Fruit fly (Drosophila melanogaster): Measurements from ENCODE around the gene Hsp60D.

Hsp60D gene

DNA sequence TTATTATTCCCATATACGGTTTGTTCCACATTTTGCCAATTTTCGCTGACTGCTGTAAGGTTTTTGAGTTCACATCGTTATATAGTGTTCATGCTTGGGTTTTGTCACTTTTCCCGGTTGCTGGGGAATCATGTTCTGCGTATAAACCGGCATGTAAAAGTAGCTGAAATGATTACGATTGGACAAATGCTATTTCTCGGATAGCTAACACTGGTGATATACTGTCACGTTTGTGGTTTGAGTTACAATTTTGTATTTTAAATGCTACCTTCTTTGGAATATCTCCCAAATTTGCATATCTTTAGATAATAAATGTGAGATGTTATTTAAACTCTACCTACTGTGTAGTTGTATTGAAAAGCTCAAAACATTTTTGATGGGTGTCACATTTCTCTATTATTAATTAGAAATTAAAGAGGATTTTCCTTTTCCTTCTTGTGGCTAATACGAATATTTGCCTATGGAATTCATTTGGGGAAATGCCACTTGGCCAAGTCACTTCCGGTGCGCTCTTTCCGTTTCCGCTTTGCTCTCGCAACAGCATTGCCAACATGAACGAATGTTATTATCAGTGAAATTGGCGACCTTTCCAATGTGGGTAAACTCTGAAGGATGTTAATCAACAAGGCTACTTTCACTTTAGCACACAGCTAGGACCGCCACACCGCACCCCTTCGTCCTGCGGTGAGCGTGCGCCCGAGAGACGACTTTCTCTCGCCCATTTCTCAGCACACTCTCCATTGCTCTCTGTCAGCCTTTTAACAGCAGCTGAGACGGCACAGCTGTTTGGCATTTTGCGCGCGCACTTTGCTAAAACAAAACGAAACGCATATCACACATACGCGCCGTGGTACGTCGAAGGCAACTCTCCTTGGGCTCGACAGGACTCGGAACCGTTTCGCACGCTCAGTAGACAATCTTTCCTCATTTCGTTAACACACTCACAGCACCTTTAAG is 34.5 kb downstream of the Hsp60D start, which contains the start of the genes CG16956, CG42784 and CG43850 (continued):
- TF ChIP-seq CG10147 (GFP tag; optimal IDR thresholded peaks at IDR 0.05) (peak; percentile 56), CG32772 (GFP tag; IDR thresholded peaks at IDR 0.05) (no peak), CG34224 (GFP tag; IDR thresholded peaks at IDR 0.05; ENCODE audit: partially characterized antibody) (0 out of 3 replicates have a peak, but pooled peaks have one; percentile 29), hbn (GFP tag; IDR thresholded peaks at IDR 0.05; ENCODE audit: partially characterized antibody) (no peak), seq (GFP tag; IDR thresholded peaks at IDR 0.05) (peak; percentile 53; the same call in 1 of the 2 replicates), CG18476 (GFP tag; optimal IDR thresholded peaks at IDR 0.05) (no peak), fd96Cb (tag; optimal IDR thresholded peaks at IDR 0.05) (no peak), klu (GFP tag; IDR thresholded peaks at IDR 0.05) (no peak), prd (optimal IDR thresholded peaks at IDR 0.05) (no peak), prd (GFP tag; IDR thresholded peaks at IDR 0.05) (no peak), sob (GFP tag; IDR thresholded peaks at IDR 0.05) (0 out of 2 replicates have a peak, but pooled peaks have one; percentile 45), NFAT (GFP tag; IDR thresholded peaks at IDR 0.05) (peak; percentile 33; the same call in 1 of the 2 replicates), CG1024 (GFP tag; IDR thresholded peaks at IDR 0.05) (no peak), Rx (GFP tag; IDR thresholded peaks at IDR 0.05) (no peak), ato (GFP tag; IDR thresholded peaks at IDR 0.05; ENCODE audit: partially characterized antibody) (no peak), trem (tag; optimal IDR thresholded peaks at IDR 0.05) (no peak), CG4617 (GFP tag; optimal IDR thresholded peaks at IDR 0.05; ENCODE audit: borderline replicate concordance) (no peak), CG6791 (GFP tag; IDR thresholded peaks at IDR 0.05; ENCODE audit: partially characterized antibody) (no peak), wek (GFP tag; optimal IDR thresholded peaks at IDR 0.05) (peak; percentile 80), CG10209 (GFP tag; optimal IDR thresholded peaks at IDR 0.05) (peak; percentile 45), Atf-2 (GFP tag; optimal IDR thresholded peaks at IDR 0.05) (no peak), zfh1 (GFP tag; IDR thresholded peaks at IDR 0.05) (no peak), YL-1 (GFP tag; optimal IDR thresholded peaks at IDR 0.05) (peak; percentile 55), CG3847 (GFP tag; IDR thresholded peaks at IDR 0.05) (no peak; the same call in none of the 2 replicates), emc (GFP tag; optimal IDR thresholded peaks at IDR 0.05) (no peak), zen (tag; optimal IDR thresholded peaks at IDR 0.05) (no peak), HLHmδ (GFP tag; optimal IDR thresholded peaks at IDR 0.05) (no peak), tll (GFP tag; optimal IDR thresholded peaks at IDR 0.05) (no peak), knrl (GFP tag; IDR thresholded peaks at IDR 0.05; ENCODE audit: partially characterized antibody) (no peak), Dll (GFP tag; IDR thresholded peaks at IDR 0.05; ENCODE audit: partially characterized antibody) (no peak), CG14014 (GFP tag; IDR thresholded peaks at IDR 0.05) (no peak), CG18619 (GFP tag; optimal IDR thresholded peaks at IDR 0.05) (peak; percentile 69), pan (optimal IDR thresholded peaks at IDR 0.05) (no peak), pan (GFP tag; optimal IDR thresholded peaks at IDR 0.05 in 1 of 2, IDR thresholded peaks at IDR 0.05 in 1 of 2) (no peak), ro (GFP tag; IDR thresholded peaks at IDR 0.05) (no peak), dmrt11E (tag; optimal IDR thresholded peaks at IDR 0.05) (no peak), CG5245 (GFP tag; optimal IDR thresholded peaks at IDR 0.05) (no peak), ttk (GFP tag; IDR thresholded peaks at IDR 0.05) (peak; percentile 41; the same call in 1 of the 2 replicates), CG9727 (GFP tag; optimal IDR thresholded peaks at IDR 0.05) (peak; percentile 56), sqz (GFP tag; optimal IDR thresholded peaks at IDR 0.05) (peak; percentile 26), CG33213 (GFP tag; optimal IDR thresholded peaks at IDR 0.05) (peak; percentile 30), CG12659 (GFP tag; optimal IDR thresholded peaks at IDR 0.05) (peak; percentile 63), CG17612 (GFP tag; IDR thresholded peaks at IDR 0.05) (no peak), Sry-δ (GFP tag; optimal IDR thresholded peaks at IDR 0.05) (no peak), CG14710 (tag; optimal IDR thresholded peaks at IDR 0.05) (no peak), CG15073 (GFP tag; optimal IDR thresholded peaks at IDR 0.05) (no peak), vfl (GFP tag; optimal IDR thresholded peaks at IDR 0.05) (no peak), CG16815 (GFP tag; optimal IDR thresholded peaks at IDR 0.05) (no peak)
